ENCODE assay signal across 1 fruit fly cellular context in the genomic region with DNA sequence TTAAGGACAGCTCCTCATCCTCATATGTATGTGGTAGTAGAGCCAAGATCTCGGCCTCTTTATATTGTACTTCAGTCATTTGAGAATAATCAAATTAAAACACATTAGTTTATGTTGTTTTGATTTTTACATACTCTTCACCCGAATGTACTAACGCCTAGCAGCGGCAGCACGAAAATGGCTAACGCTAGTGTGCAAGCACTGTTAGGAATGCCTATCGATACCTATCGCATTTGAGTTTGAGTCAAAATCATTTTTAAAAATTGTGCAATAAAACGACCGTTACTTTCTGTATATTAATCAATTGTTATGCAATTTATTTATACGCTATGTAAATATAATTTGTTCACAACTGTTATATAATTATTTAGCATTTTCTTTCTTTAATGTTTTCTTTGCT.
TF ChIP-seq lines count a peak whose summit lies in the region.

A gene (minus strand): TSS at position 157 of the 400 bp plus-strand sequence.

TF ChIP-seq in whole organism, embryonic, 481 proteins besides CTCF, POLR2A, EP300 and RAD21 (continued from another document and continues in another):
- no peak for TF ChIP-seq crol (GFP tag; IDR thresholded peaks at IDR 0.05; lab: Robert Waterston, UW)
- TF ChIP-seq CG15601 (tag; optimal IDR thresholded peaks at IDR 0.05; lab: Kevin White, UChicago): no peak
- TF ChIP-seq eyg (GFP tag; optimal IDR thresholded peaks at IDR 0.05; lab: Kevin White, UChicago): no peak
- peak; percentile 80 for TF ChIP-seq Scr (GFP tag; IDR thresholded peaks at IDR 0.05; lab: Robert Waterston, UW; ENCODE audit: partially characterized antibody)
- TF ChIP-seq Taf1 (GFP tag; IDR thresholded peaks at IDR 0.05; lab: Robert Waterston, UW): no peak
- no peak for TF ChIP-seq CG15011 (GFP tag; optimal IDR thresholded peaks at IDR 0.05; lab: Kevin White, UChicago)
- no peak for TF ChIP-seq Ssrp (tag; optimal IDR thresholded peaks at IDR 0.05; lab: Kevin White, UChicago)
- TF ChIP-seq CG2199 (GFP tag; IDR thresholded peaks at IDR 0.05; lab: Robert Waterston, UW): no peak
- no peak for TF ChIP-seq CG17612 (GFP tag; IDR thresholded peaks at IDR 0.05; lab: Robert Waterston, UW)
- TF ChIP-seq kni (GFP tag; optimal IDR thresholded peaks at IDR 0.05; lab: Kevin White, UChicago): no peak
- no peak for TF ChIP-seq D (optimal IDR thresholded peaks at IDR 0.05; lab: Kevin White, UChicago)
- TF ChIP-seq D (GFP tag; optimal IDR thresholded peaks at IDR 0.05; lab: Kevin White, UChicago): no peak
- no peak for TF ChIP-seq CG18619 (GFP tag; optimal IDR thresholded peaks at IDR 0.05; lab: Kevin White, UChicago)
- no peak for TF ChIP-seq psq (GFP tag; optimal IDR thresholded peaks at IDR 0.05; lab: Kevin White, UChicago)
- TF ChIP-seq CG17361 (GFP tag; IDR thresholded peaks at IDR 0.05; lab: Robert Waterston, UW): no peak
- no peak for TF ChIP-seq CG1792 (GFP tag; optimal IDR thresholded peaks at IDR 0.05; lab: Kevin White, UChicago)
- TF ChIP-seq slp2 (GFP tag; optimal IDR thresholded peaks at IDR 0.05; lab: Kevin White, UChicago): no peak
- TF ChIP-seq ash1 (GFP tag; optimal IDR thresholded peaks at IDR 0.05; lab: Kevin White, UChicago): no peak
- no peak for TF ChIP-seq chn (GFP tag; optimal IDR thresholded peaks at IDR 0.05; lab: Kevin White, UChicago)
- no peak for TF ChIP-seq Atf6 (GFP tag; IDR thresholded peaks at IDR 0.05; lab: Robert Waterston, UW)
- peak; percentile 78 for TF ChIP-seq CG42726 (GFP tag; IDR thresholded peaks at IDR 0.05; lab: Robert Waterston, UW; ENCODE audit: partially characterized antibody)
- TF ChIP-seq CG15479 (GFP tag; optimal IDR thresholded peaks at IDR 0.05; lab: Kevin White, UChicago): peak; percentile 56
- no peak for TF ChIP-seq insv (GFP tag; optimal IDR thresholded peaks at IDR 0.05; lab: Kevin White, UChicago)
- TF ChIP-seq sd (tag; optimal IDR thresholded peaks at IDR 0.05; lab: Kevin White, UChicago): no peak
- TF ChIP-seq Camta (GFP tag; optimal IDR thresholded peaks at IDR 0.05; lab: Kevin White, UChicago): no peak
- peak; percentile 10 for TF ChIP-seq CG8924 (tag; optimal IDR thresholded peaks at IDR 0.05; lab: Kevin White, UChicago)
- TF ChIP-seq CG34376 (GFP tag; optimal IDR thresholded peaks at IDR 0.05; lab: Kevin White, UChicago): no peak
- no peak for TF ChIP-seq Doc2 (GFP tag; IDR thresholded peaks at IDR 0.05; lab: Robert Waterston, UW)
- TF ChIP-seq D19B (GFP tag; optimal IDR thresholded peaks at IDR 0.05; lab: Kevin White, UChicago): no peak
- no peak for TF ChIP-seq CG11696 (GFP tag; IDR thresholded peaks at IDR 0.05; lab: Robert Waterston, UW)
- no peak for TF ChIP-seq gcm (GFP tag; optimal IDR thresholded peaks at IDR 0.05; lab: Kevin White, UChicago)
- TF ChIP-seq bowl (GFP tag; IDR thresholded peaks at IDR 0.05; lab: Robert Waterston, UW): no peak
- peak; percentile 55; the same call in 2 of the 3 replicates for TF ChIP-seq Doc3 (GFP tag; IDR thresholded peaks at IDR 0.05; lab: Robert Waterston, UW; ENCODE audit: partially characterized antibody)
- TF ChIP-seq CG6272 (GFP tag; IDR thresholded peaks at IDR 0.05; lab: Robert Waterston, UW): no peak
- TF ChIP-seq Mrtf (GFP tag; IDR thresholded peaks at IDR 0.05; lab: Robert Waterston, UW): no peak
- no peak for TF ChIP-seq ERR (GFP tag; optimal IDR thresholded peaks at IDR 0.05; lab: Kevin White, UChicago)
- TF ChIP-seq pfk (GFP tag; optimal IDR thresholded peaks at IDR 0.05; lab: Kevin White, UChicago): no peak
- no peak for TF ChIP-seq CG12236 (GFP tag; optimal IDR thresholded peaks at IDR 0.05; lab: Kevin White, UChicago)
- TF ChIP-seq Pdp1 (GFP tag; optimal IDR thresholded peaks at IDR 0.05; lab: Kevin White, UChicago): peak in 1 of 2 experiments; percentile 94
- TF ChIP-seq Adf1 (GFP tag; IDR thresholded peaks at IDR 0.05; lab: Robert Waterston, UW): no peak
- TF ChIP-seq h (optimal IDR thresholded peaks at IDR 0.05; lab: Kevin White, UChicago): no peak
- TF ChIP-seq twi (tag; optimal IDR thresholded peaks at IDR 0.05; lab: Kevin White, UChicago): no peak
- TF ChIP-seq tna (GFP tag; IDR thresholded peaks at IDR 0.05; lab: Robert Waterston, UW; ENCODE audit: partially characterized antibody): peak; percentile 48
- no peak for TF ChIP-seq ab (GFP tag; optimal IDR thresholded peaks at IDR 0.05; lab: Kevin White, UChicago)
- peak; percentile 84 for TF ChIP-seq Opbp (GFP tag; IDR thresholded peaks at IDR 0.05; lab: Robert Waterston, UW; ENCODE audit: partially characterized antibody)
- peak; percentile 46; the same call in 1 of the 3 replicates for TF ChIP-seq CG7357 (GFP tag; IDR thresholded peaks at IDR 0.05; lab: Robert Waterston, UW)
- no peak for TF ChIP-seq Nf-YA (GFP tag; IDR thresholded peaks at IDR 0.05; lab: Robert Waterston, UW)
- TF ChIP-seq CG4282 (GFP tag; optimal IDR thresholded peaks at IDR 0.05; lab: Kevin White, UChicago): no peak
- TF ChIP-seq CG10431 (GFP tag; optimal IDR thresholded peaks at IDR 0.05; lab: Kevin White, UChicago): no peak
- no peak for TF ChIP-seq cwo (GFP tag; optimal IDR thresholded peaks at IDR 0.05; lab: Kevin White, UChicago)
- no peak for TF ChIP-seq fd102C (GFP tag; optimal IDR thresholded peaks at IDR 0.05; lab: Kevin White, UChicago)
- peak; percentile 83 for TF ChIP-seq CG16813 (GFP tag; IDR thresholded peaks at IDR 0.05; lab: Robert Waterston, UW; ENCODE audit: partially characterized antibody)
- TF ChIP-seq CG10274 (GFP tag; optimal IDR thresholded peaks at IDR 0.05; lab: Kevin White, UChicago): no peak
- no peak for TF ChIP-seq CG2889 (GFP tag; IDR thresholded peaks at IDR 0.05; lab: Robert Waterston, UW)
- no peak for TF ChIP-seq sqz (GFP tag; optimal IDR thresholded peaks at IDR 0.05; lab: Kevin White, UChicago)
- TF ChIP-seq CG14050 (GFP tag; IDR thresholded peaks at IDR 0.05; lab: Robert Waterston, UW): no peak
- TF ChIP-seq CG7786 (GFP tag; optimal IDR thresholded peaks at IDR 0.05; lab: Kevin White, UChicago): no peak
- no peak for TF ChIP-seq Eip74EF (GFP tag; optimal IDR thresholded peaks at IDR 0.05; lab: Kevin White, UChicago)
- peak; percentile 71 for TF ChIP-seq CG4617 (GFP tag; optimal IDR thresholded peaks at IDR 0.05; lab: Kevin White, UChicago; ENCODE audit: borderline replicate concordance)
- TF ChIP-seq CG6854 (GFP tag; optimal IDR thresholded peaks at IDR 0.05; lab: Kevin White, UChicago): no peak
- no peak for TF ChIP-seq slou (GFP tag; optimal IDR thresholded peaks at IDR 0.05; lab: Kevin White, UChicago)
- peak; percentile 81 for TF ChIP-seq trem (tag; optimal IDR thresholded peaks at IDR 0.05; lab: Kevin White, UChicago)
- TF ChIP-seq zfh2 (GFP tag; optimal IDR thresholded peaks at IDR 0.05; lab: Kevin White, UChicago): no peak
- TF ChIP-seq CG4404 (GFP tag; IDR thresholded peaks at IDR 0.05; lab: Robert Waterston, UW): no peak
- no peak for TF ChIP-seq croc (GFP tag; conservative IDR thresholded peaks at IDR 0.05; lab: Robert Waterston, UW)
- peak; percentile 82 for TF ChIP-seq MBD-R2 (GFP tag; IDR thresholded peaks at IDR 0.05; lab: Robert Waterston, UW)
- no peak for TF ChIP-seq CG12155 (GFP tag; optimal IDR thresholded peaks at IDR 0.05; lab: Kevin White, UChicago)
- no peak for TF ChIP-seq sr (GFP tag; IDR thresholded peaks at IDR 0.05; lab: Robert Waterston, UW)
- TF ChIP-seq ttk (GFP tag; IDR thresholded peaks at IDR 0.05; lab: Robert Waterston, UW): no peak
- no peak for TF ChIP-seq Neu2 (GFP tag; optimal IDR thresholded peaks at IDR 0.05; lab: Kevin White, UChicago; ENCODE audit: borderline replicate concordance)
- peak; percentile 11 for TF ChIP-seq zen (tag; optimal IDR thresholded peaks at IDR 0.05; lab: Kevin White, UChicago)
- no peak for TF ChIP-seq zfh1 (GFP tag; IDR thresholded peaks at IDR 0.05; lab: Robert Waterston, UW)
- peak; percentile 21; the same call in 1 of the 2 replicates for TF ChIP-seq slbo (GFP tag; IDR thresholded peaks at IDR 0.05; lab: Robert Waterston, UW)
- no peak for TF ChIP-seq Max (GFP tag; optimal IDR thresholded peaks at IDR 0.05; lab: Kevin White, UChicago)
- TF ChIP-seq Sry-δ (GFP tag; optimal IDR thresholded peaks at IDR 0.05; lab: Kevin White, UChicago): peak; percentile 82
- no peak for TF ChIP-seq ewg (GFP tag; optimal IDR thresholded peaks at IDR 0.05; lab: Kevin White, UChicago)
- TF ChIP-seq run (tag; optimal IDR thresholded peaks at IDR 0.05; lab: Kevin White, UChicago): no peak
- peak; percentile 76 for TF ChIP-seq unc-4 (GFP tag; IDR thresholded peaks at IDR 0.05; lab: Robert Waterston, UW; ENCODE audit: partially characterized antibody)
- TF ChIP-seq CkIIα-i1 (GFP tag; IDR thresholded peaks at IDR 0.05; lab: Robert Waterston, UW): no peak
- no peak for TF ChIP-seq Blimp-1 (GFP tag; optimal IDR thresholded peaks at IDR 0.05; lab: Kevin White, UChicago)
- no peak for TF ChIP-seq Atf-2 (GFP tag; optimal IDR thresholded peaks at IDR 0.05; lab: Kevin White, UChicago)
- TF ChIP-seq chm (GFP tag; IDR thresholded peaks at IDR 0.05; lab: Robert Waterston, UW): no peak
- no peak for TF ChIP-seq Meics (GFP tag; optimal IDR thresholded peaks at IDR 0.05; lab: Kevin White, UChicago)
- TF ChIP-seq CG33557 (GFP tag; optimal IDR thresholded peaks at IDR 0.05; lab: Kevin White, UChicago): no peak
- TF ChIP-seq gfzf (GFP tag; optimal IDR thresholded peaks at IDR 0.05; lab: Kevin White, UChicago): peak; percentile 92
- peak; percentile 74 for TF ChIP-seq CG17186 (GFP tag; optimal IDR thresholded peaks at IDR 0.05; lab: Kevin White, UChicago)
- no peak for TF ChIP-seq corto (GFP tag; optimal IDR thresholded peaks at IDR 0.05; lab: Kevin White, UChicago)
- peak; percentile 65; the same call in 2 of the 3 replicates for TF ChIP-seq zen2 (GFP tag; IDR thresholded peaks at IDR 0.05; lab: Robert Waterston, UW; ENCODE audit: partially characterized antibody)
- TF ChIP-seq Dref (GFP tag; IDR thresholded peaks at IDR 0.05; lab: Robert Waterston, UW): peak; percentile 81
- TF ChIP-seq MESR4 (GFP tag; optimal IDR thresholded peaks at IDR 0.05; lab: Kevin White, UChicago): peak; percentile 17
- no peak for TF ChIP-seq E2f1 (GFP tag; IDR thresholded peaks at IDR 0.05; lab: Robert Waterston, UW)
- no peak for TF ChIP-seq CG13894 (tag; optimal IDR thresholded peaks at IDR 0.05; lab: Kevin White, UChicago)
- no peak for TF ChIP-seq luna (GFP tag; optimal IDR thresholded peaks at IDR 0.05; lab: Kevin White, UChicago)
- TF ChIP-seq nom (GFP tag; optimal IDR thresholded peaks at IDR 0.05; lab: Kevin White, UChicago): no peak
- no peak for TF ChIP-seq Hr39 (optimal IDR thresholded peaks at IDR 0.05; lab: Kevin White, UChicago)
- no peak for TF ChIP-seq CG3065 (GFP tag; optimal IDR thresholded peaks at IDR 0.05; lab: Kevin White, UChicago)
- peak; percentile 56; the same call in 1 of the 3 replicates for TF ChIP-seq hb (GFP tag; IDR thresholded peaks at IDR 0.05; lab: Robert Waterston, UW; ENCODE audit: partially characterized antibody)
- TF ChIP-seq emc (GFP tag; optimal IDR thresholded peaks at IDR 0.05; lab: Kevin White, UChicago): no peak
- peak; percentile 71; the same call in 1 of the 3 replicates for TF ChIP-seq CG7963 (GFP tag; IDR thresholded peaks at IDR 0.05; lab: Robert Waterston, UW; ENCODE audit: partially characterized antibody)
- no peak for TF ChIP-seq Sry-β (GFP tag; optimal IDR thresholded peaks at IDR 0.05; lab: Kevin White, UChicago)
- TF ChIP-seq CG13624 (GFP tag; optimal IDR thresholded peaks at IDR 0.05; lab: Kevin White, UChicago): no peak
- TF ChIP-seq CG10321 (GFP tag; IDR thresholded peaks at IDR 0.05; lab: Robert Waterston, UW): no peak
- peak; percentile 55 for TF ChIP-seq HmgZ (tag; optimal IDR thresholded peaks at IDR 0.05; lab: Kevin White, UChicago)
- TF ChIP-seq BEAF-32 (GFP tag; optimal IDR thresholded peaks at IDR 0.05; lab: Kevin White, UChicago): peak; percentile 86
- no peak for TF ChIP-seq fd96Cb (tag; optimal IDR thresholded peaks at IDR 0.05; lab: Kevin White, UChicago)
- TF ChIP-seq CG7839 (tag; optimal IDR thresholded peaks at IDR 0.05; lab: Kevin White, UChicago): no peak
- TF ChIP-seq Side (GFP tag; optimal IDR thresholded peaks at IDR 0.05; lab: Kevin White, UChicago): no peak
- TF ChIP-seq CG18599 (GFP tag; optimal IDR thresholded peaks at IDR 0.05; lab: Kevin White, UChicago): no peak
- TF ChIP-seq vvl (GFP tag; IDR thresholded peaks at IDR 0.05; lab: Robert Waterston, UW): no peak
- TF ChIP-seq CG34224 (GFP tag; IDR thresholded peaks at IDR 0.05; lab: Robert Waterston, UW; ENCODE audit: partially characterized antibody): peak; percentile 73
- peak; percentile 5 for TF ChIP-seq D19A (tag; optimal IDR thresholded peaks at IDR 0.05; lab: Kevin White, UChicago)
- TF ChIP-seq pzg (GFP tag; optimal IDR thresholded peaks at IDR 0.05; lab: Kevin White, UChicago): peak; percentile 81
- TF ChIP-seq Myb (GFP tag; optimal IDR thresholded peaks at IDR 0.05; lab: Kevin White, UChicago): peak; percentile 95
- peak; percentile 88 for TF ChIP-seq CG2116 (GFP tag; optimal IDR thresholded peaks at IDR 0.05; lab: Kevin White, UChicago)
- TF ChIP-seq sug (tag; optimal IDR thresholded peaks at IDR 0.05; lab: Kevin White, UChicago): no peak
- no peak for TF ChIP-seq jing (GFP tag; optimal IDR thresholded peaks at IDR 0.05; lab: Kevin White, UChicago)
- no peak for TF ChIP-seq klu (GFP tag; IDR thresholded peaks at IDR 0.05; lab: Robert Waterston, UW)
- TF ChIP-seq Six4 (GFP tag; optimal IDR thresholded peaks at IDR 0.05; lab: Kevin White, UChicago): no peak
- TF ChIP-seq CG2678 (tag; optimal IDR thresholded peaks at IDR 0.05; lab: Kevin White, UChicago): no peak
- TF ChIP-seq CG6765 (GFP tag; optimal IDR thresholded peaks at IDR 0.05; lab: Kevin White, UChicago): no peak
- no peak for TF ChIP-seq CG18764 (GFP tag; optimal IDR thresholded peaks at IDR 0.05; lab: Kevin White, UChicago)
- TF ChIP-seq cato (GFP tag; optimal IDR thresholded peaks at IDR 0.05; lab: Kevin White, UChicago; ENCODE audit: borderline replicate concordance): no peak
- TF ChIP-seq Hmr (GFP tag; optimal IDR thresholded peaks at IDR 0.05; lab: Kevin White, UChicago): no peak
- TF ChIP-seq CG14667 (GFP tag; IDR thresholded peaks at IDR 0.05; lab: Robert Waterston, UW): no peak
- no peak for TF ChIP-seq CG1529 (GFP tag; optimal IDR thresholded peaks at IDR 0.05; lab: Kevin White, UChicago)
- peak; percentile 73 for TF ChIP-seq Dll (GFP tag; IDR thresholded peaks at IDR 0.05; lab: Robert Waterston, UW; ENCODE audit: partially characterized antibody)
- peak; percentile 55 for TF ChIP-seq CG33213 (GFP tag; optimal IDR thresholded peaks at IDR 0.05; lab: Kevin White, UChicago)
- TF ChIP-seq lmd (GFP tag; IDR thresholded peaks at IDR 0.05; lab: Robert Waterston, UW): no peak
- TF ChIP-seq disco-r (GFP tag; optimal IDR thresholded peaks at IDR 0.05; lab: Kevin White, UChicago): no peak
- peak; percentile 87 for TF ChIP-seq amos (GFP tag; IDR thresholded peaks at IDR 0.05; lab: Robert Waterston, UW; ENCODE audit: partially characterized antibody)
